Worm (Caenorhabditis elegans) whole organism, L4 larva: ENCODE measurements around the gene his-16.

Experiments
- fkh-10 ChIP-seq: fragments of 150-350 bp; optimal IDR thresholded peaks from 2 replicates; lab custom pipeline; 2014; ENCODE audit warnings: missing biosample characterization, missing genetic modification reagents, missing genetic modification characterization
- nhr-77 ChIP-seq: fragments of 150-350 bp; optimal IDR thresholded peaks from 2 replicates; lab custom pipeline; 2014; ENCODE audit warnings: missing biosample characterization, missing genetic modification characterization
- rbr-2 ChIP-seq: sonication (generic microtip); optimal IDR thresholded peaks from 2 replicates; lab custom pipeline; 2016; ENCODE audit warnings: missing genotype, missing genetic modification characterization, missing compliant biosample characterization
- skn-1 ChIP-seq: fragments of 150-350 bp; optimal IDR thresholded peaks from 2 replicates; lab custom pipeline; 2014; ENCODE audit warnings: missing biosample characterization, missing genetic modification characterization
- snpc-4 ChIP-seq: fragments of 150-350 bp; optimal IDR thresholded peaks from 2 replicates; lab custom pipeline; 2014; ENCODE audit warnings: missing biosample characterization, missing genetic modification characterization

- TF ChIP-seq snpc-4 (tag; lab: Kevin White, UChicago) (no peak), skn-1 (tag; lab: Kevin White, UChicago) (no peak), rbr-2 (tag; lab: Kevin White, UChicago) (no peak), nhr-77 (tag; lab: Kevin White, UChicago) (no peak), fkh-10 (no peak)
These were observed 4.5 kb downstream of the his-16 start for ce11 chrII:13813413-13813812.
